Worm (Caenorhabditis elegans): ENCODE results near the gene F15A4.5.
A peak's percentile ranks its signal among the peaks of the same experiment; 100 is the strongest.

The F15A4.5 gene

DNA sequence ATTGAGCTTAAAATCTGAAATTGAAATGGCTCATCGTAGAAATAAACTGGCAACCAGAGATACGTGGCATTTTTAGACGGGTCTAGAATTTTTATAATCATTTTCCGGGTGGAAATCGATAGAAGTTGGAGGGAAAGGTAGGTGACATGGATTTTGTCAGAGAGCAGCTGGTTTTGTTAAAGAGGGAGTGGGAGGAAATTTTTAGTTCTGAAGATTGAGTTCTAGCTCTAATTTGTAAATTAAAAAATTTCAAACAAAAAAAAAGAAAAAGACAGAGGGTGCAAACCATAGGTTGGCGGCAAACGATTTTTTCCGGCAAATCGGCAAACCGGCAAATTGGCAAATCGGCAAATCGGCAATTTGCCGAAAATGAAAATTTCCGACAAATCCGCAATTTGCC is 14.4 kb downstream of the F15A4.5 start, which contains the start of gene sre-32:
TSS of gene sre-32 (minus strand) at position 101 of the 400 bp plus-strand sequence.
- TF ChIP-seq tbx-8 (GFP tag; optimal IDR thresholded peaks at IDR 0.05) (no peak), mep-1 (tag; optimal IDR thresholded peaks at IDR 0.05) (no peak), nhr-2 (tag; optimal IDR thresholded peaks at IDR 0.05) (no peak), M03D4.4 (tag; optimal IDR thresholded peaks at IDR 0.05) (no peak), flh-1 (GFP tag; optimal IDR thresholded peaks at IDR 0.05) (no peak), ces-1 (GFP tag; optimal IDR thresholded peaks at IDR 0.05) (no peak)

DNA sequence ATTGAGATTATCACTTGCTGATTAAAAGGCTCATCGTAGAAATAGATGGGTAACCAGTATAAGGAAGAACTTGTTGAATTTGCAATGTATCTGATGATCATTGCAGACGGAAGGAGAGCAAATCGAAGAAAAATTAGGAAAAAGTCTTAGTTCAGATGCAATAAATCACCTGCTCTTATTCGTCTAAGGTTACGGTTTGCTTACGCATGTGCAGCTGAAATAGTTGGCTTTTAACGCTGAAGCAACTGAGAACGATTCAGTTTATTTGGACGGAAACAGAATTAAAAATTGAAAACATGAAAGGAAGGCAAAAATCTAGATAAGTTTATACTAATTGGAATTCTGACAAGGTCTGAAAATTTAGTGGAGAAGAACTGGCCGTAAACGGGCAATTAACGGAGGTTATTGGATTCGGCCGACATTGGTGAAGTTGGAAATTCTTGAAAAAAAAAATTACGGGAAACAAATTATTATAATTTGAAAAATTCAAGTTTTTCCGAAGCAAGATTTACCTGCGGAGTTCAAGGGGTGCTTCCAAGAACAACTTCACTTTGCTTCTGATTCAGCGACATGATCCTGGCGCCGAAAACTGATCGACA is 18.2 kb downstream of the F15A4.5 start, which contains the start of the genes sre-35 and sre-33:
TSS of gene sre-35 (minus strand) at position 101 of the 599 bp plus-strand sequence.
TSS of gene sre-33 (plus strand) at position 549 of the 599 bp plus-strand sequence.
- no peak for TF ChIP-seq lsy-2 (tag; optimal IDR thresholded peaks at IDR 0.05)

DNA sequence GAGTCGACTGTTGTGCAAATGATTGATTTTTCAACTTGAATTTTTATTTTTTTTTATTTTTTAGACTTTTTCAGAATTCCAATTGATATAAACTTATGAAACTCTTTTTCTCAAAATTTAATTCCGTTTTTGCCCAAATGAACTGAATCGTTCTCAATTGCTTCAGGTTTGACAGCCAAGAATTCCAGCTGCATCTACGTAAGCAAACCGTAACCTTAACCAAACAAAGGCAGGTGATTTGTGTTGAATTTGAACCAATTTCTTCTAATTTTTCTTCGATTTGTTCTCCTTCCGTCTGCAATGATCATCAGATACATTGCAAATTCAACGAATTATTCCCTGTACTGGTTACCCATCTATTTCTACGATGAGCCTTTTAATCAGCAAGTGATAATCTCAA is 21.2 kb downstream of the F15A4.5 start, which contains the start of gene sre-34:
TSS of gene sre-34 (plus strand) at position 301 of the 400 bp plus-strand sequence.
- no peak for TF ChIP-seq sem-2 (GFP tag; optimal IDR thresholded peaks at IDR 0.05)
- TF ChIP-seq nhr-28 (tag; optimal IDR thresholded peaks at IDR 0.05), result no peak
- TF ChIP-seq ceh-39 (tag; optimal IDR thresholded peaks at IDR 0.05), result no peak
- TF ChIP-seq nhr-237 (tag; optimal IDR thresholded peaks at IDR 0.05), result no peak
- no peak for TF ChIP-seq zip-8 (tag; optimal IDR thresholded peaks at IDR 0.05)
- no peak for TF ChIP-seq unc-39 (tag; optimal IDR thresholded peaks at IDR 0.05)
- no peak for TF ChIP-seq snpc-4 (tag; optimal IDR thresholded peaks at IDR 0.05)
- no peak for TF ChIP-seq unc-120 (tag; optimal IDR thresholded peaks at IDR 0.05; ENCODE audit: poor library complexity, severe bottlenecking)
- TF ChIP-seq cnd-1 (tag; optimal IDR thresholded peaks at IDR 0.05), result no peak
- TF ChIP-seq hlh-1 (tag; optimal IDR thresholded peaks at IDR 0.05), result no peak
- no peak for TF ChIP-seq ces-1 (GFP tag; optimal IDR thresholded peaks at IDR 0.05)
- TF ChIP-seq elt-1 (tag; optimal IDR thresholded peaks at IDR 0.05; ENCODE audit: borderline replicate concordance, insufficient read depth), result no peak

DNA sequence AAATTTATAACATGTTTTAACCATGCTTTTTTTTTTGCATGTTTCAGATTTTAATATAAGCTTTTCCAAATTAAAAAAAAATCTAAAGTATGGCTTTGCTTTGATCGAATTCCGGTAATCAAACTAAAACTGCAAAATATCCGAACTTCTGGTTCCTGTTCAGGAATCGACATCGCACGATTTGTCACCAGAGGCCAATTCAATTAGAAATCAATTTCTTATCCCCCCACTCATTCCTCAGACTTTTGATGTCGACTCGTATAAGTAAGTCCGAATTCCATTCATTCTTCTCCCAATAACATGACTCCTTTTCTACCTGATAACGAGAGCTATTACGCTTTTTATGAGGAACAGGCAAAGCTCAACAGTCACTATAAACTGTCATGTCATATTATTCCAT is 22.8 kb downstream of the F15A4.5 start, which contains the start of gene srh-27:
TSS of gene srh-27 (plus strand) at position 301 of the 400 bp plus-strand sequence.
- TF ChIP-seq mab-5 (tag; optimal IDR thresholded peaks at IDR 0.05) (no peak), zip-8 (tag; optimal IDR thresholded peaks at IDR 0.05) (no peak), nhr-76 (tag; optimal IDR thresholded peaks at IDR 0.05) (no peak), lsy-2 (tag; optimal IDR thresholded peaks at IDR 0.05) (no peak), nhr-28 (tag; optimal IDR thresholded peaks at IDR 0.05) (no peak), elt-3 (tag; optimal IDR thresholded peaks at IDR 0.05) (no peak), unc-62 (GFP tag; optimal IDR thresholded peaks at IDR 0.05) (no peak), nhr-12 (tag; optimal IDR thresholded peaks at IDR 0.05) (no peak), bed-3 (GFP tag; optimal IDR thresholded peaks at IDR 0.05) (no peak), flh-1 (GFP tag; optimal IDR thresholded peaks at IDR 0.05) (no peak), mep-1 (tag; optimal IDR thresholded peaks at IDR 0.05) (no peak), nhr-2 (tag; optimal IDR thresholded peaks at IDR 0.05) (no peak), drap-1 (GFP tag; optimal IDR thresholded peaks at IDR 0.05) (no peak), elt-1 (tag; optimal IDR thresholded peaks at IDR 0.05; ENCODE audit: borderline replicate concordance, insufficient read depth) (no peak), snpc-4 (tag; optimal IDR thresholded peaks at IDR 0.05) (no peak), lin-32 (GFP tag; optimal IDR thresholded peaks at IDR 0.05) (no peak), blmp-1 (tag; optimal IDR thresholded peaks at IDR 0.05) (no peak), M03D4.4 (tag; optimal IDR thresholded peaks at IDR 0.05) (no peak), mls-2 (tag; optimal IDR thresholded peaks at IDR 0.05) (no peak), cnd-1 (tag; optimal IDR thresholded peaks at IDR 0.05) (no peak)

DNA sequence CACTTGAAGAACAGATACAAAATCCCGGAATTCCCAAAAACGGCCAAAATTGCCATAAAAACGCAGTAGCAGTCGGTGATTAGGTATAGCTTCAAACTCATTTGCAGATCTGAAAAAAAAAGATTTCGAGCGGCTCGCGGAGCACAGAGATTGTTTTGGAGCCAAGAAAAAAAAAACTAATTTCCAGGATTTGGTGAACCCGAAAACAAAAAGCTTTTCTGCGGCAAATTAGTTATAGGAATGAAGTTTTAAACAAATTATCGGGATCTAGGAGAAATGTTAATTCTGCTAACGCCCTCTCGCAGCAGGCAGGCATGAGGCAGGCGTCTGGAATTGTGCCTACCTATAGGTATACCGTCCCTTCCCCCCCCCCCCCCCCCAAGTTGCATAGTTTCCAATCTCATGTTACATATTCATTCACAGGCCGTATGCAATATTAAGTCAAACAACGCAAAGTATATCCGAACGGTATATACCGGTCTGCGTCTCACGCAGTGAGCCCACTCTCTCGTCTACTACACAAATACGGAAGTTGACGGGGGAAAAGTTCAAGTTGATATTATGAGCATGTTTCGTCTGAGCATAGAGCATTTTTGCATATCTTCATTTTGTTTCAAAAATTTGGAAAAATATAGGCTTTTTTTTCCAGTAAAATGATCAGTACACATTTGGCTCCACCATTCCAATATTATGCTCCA is 26.2 kb downstream of the F15A4.5 start, which contains the start of the genes W05H5.1 and pitr-6:
TSS of gene W05H5.1 (minus strand) at position 101 of the 698 bp plus-strand sequence.
TSS of gene pitr-6 (plus strand) at position 648 of the 698 bp plus-strand sequence.
- TF ChIP-seq pha-4 (tag; optimal IDR thresholded peaks at IDR 0.05) (peak; percentile 14), sptf-1 (tag; optimal IDR thresholded peaks at IDR 0.05) (no peak), unc-62 (GFP tag; optimal IDR thresholded peaks at IDR 0.05) (no peak)
